Fruit fly (Drosophila melanogaster): Measurements from ENCODE around the gene mtSSB.

The mtSSB gene

DNA sequence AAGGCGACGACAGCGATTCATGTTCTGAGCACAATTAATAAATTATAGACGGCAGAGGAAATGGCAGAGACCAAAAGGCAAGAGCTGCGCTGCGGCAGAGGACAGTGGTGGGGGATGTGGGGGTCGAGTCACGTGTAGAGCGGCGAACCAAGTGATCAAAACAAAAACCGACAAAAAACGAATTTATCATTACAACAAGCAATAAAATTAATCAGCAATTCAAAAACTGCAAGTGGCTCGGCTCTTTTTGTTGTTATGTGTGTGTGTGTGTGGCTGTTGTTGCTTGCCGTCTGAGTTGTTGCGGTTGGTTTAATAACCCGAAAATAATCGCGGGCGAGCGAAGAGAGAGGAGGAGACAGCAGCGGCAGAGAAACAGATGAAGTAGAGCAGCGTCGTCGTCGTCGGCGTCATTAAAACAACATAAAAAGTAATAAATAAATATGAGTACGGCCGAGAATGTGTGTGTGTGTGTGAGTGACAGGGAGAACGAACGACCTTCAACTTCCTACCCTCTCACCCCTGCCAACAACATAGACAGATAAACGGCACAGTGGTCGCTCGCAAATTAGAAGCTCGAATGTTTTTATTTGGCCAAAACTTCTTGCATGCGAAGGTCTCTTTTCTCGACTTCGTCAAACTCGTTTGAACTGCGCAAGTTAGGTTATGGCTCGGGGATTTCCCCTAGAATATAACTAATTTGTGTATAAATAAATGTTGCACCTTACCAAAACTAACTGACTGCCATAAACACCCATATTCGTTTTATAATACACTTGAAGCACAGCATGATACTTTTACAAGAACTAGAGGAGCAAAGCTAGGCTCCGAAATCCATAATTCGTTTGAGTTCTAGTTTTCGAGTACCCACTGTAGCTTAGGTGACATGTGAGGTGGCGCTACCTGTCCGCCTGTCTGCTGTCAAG is 26.6 kb upstream of the mtSSB start (continued):
- TF ChIP-seq hb (GFP tag; IDR thresholded peaks at IDR 0.05; ENCODE audit: partially characterized antibody): no peak
- TF ChIP-seq zen2 (GFP tag; IDR thresholded peaks at IDR 0.05; ENCODE audit: partially characterized antibody): no peak
- TF ChIP-seq knrl (GFP tag; IDR thresholded peaks at IDR 0.05; ENCODE audit: partially characterized antibody): no peak
- peak; percentile 53 for TF ChIP-seq CG12104 (GFP tag; optimal IDR thresholded peaks at IDR 0.05)
- peak; percentile 76 for TF ChIP-seq Ssrp (tag; optimal IDR thresholded peaks at IDR 0.05)
- peak; percentile 63 for TF ChIP-seq ewg (GFP tag; optimal IDR thresholded peaks at IDR 0.05)
- no peak for TF ChIP-seq E2f2 (GFP tag; IDR thresholded peaks at IDR 0.05)
- TF ChIP-seq HLH3B (GFP tag; IDR thresholded peaks at IDR 0.05): no peak
- no peak for TF ChIP-seq slou (GFP tag; optimal IDR thresholded peaks at IDR 0.05)
- TF ChIP-seq da (GFP tag; optimal IDR thresholded peaks at IDR 0.05): no peak
- TF ChIP-seq CG6765 (GFP tag; optimal IDR thresholded peaks at IDR 0.05): no peak

DNA sequence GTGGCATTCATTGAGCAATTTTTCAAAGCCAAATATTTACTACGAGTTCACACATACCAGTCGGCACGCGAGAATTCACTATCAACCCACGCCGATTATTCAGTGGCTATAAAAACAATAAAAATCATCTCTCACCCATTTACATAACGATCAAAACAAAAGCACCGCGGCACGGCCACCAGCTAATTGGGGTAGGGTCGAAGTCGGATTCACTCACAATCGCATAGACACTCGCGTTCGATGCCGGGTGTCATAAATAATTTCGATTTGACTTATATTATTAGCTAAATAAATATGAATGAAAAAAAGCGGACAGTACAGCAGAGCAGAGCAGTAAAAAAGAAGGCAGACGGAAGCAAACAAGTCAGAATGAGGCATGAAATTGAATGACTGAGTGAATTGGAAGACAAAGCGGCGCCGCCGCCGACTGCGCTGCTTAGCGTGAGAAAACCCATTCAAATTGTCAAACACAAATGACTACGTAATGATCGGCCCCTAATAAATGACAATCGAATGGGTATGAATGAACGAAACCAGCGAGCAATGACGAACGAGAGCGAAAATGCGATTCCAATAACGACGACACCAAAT is 25.1 kb upstream of the mtSSB start:
- TF ChIP-seq CG18599 (GFP tag; optimal IDR thresholded peaks at IDR 0.05): peak; percentile 1
- no peak for TF ChIP-seq Hey (tag; optimal IDR thresholded peaks at IDR 0.05)
- peak; percentile 95 for TF ChIP-seq abd-A (tag; optimal IDR thresholded peaks at IDR 0.05)
- no peak for TF ChIP-seq tap (tag; optimal IDR thresholded peaks at IDR 0.05)
- peak; percentile 0 for TF ChIP-seq CG3281 (GFP tag; optimal IDR thresholded peaks at IDR 0.05)
- peak; percentile 11 for TF ChIP-seq Fer3 (tag; optimal IDR thresholded peaks at IDR 0.05)
- peak; percentile 1 for TF ChIP-seq CG7839 (tag; optimal IDR thresholded peaks at IDR 0.05)
- TF ChIP-seq nerfin-1 (tag; optimal IDR thresholded peaks at IDR 0.05): no peak
- peak; percentile 15 for TF ChIP-seq CG10209 (GFP tag; optimal IDR thresholded peaks at IDR 0.05)
- peak; percentile 3 for TF ChIP-seq zfh2 (GFP tag; optimal IDR thresholded peaks at IDR 0.05)
- peak; percentile 56 for TF ChIP-seq kay (GFP tag; optimal IDR thresholded peaks at IDR 0.05)
- peak; percentile 16 for TF ChIP-seq CG15269 (tag; optimal IDR thresholded peaks at IDR 0.05)
- peak; percentile 32 for TF ChIP-seq Deaf1 (tag; optimal IDR thresholded peaks at IDR 0.05)
- TF ChIP-seq CG7987 (GFP tag; optimal IDR thresholded peaks at IDR 0.05): peak; percentile 57
- TF ChIP-seq crol (GFP tag; IDR thresholded peaks at IDR 0.05): no peak
- peak; percentile 79 for TF ChIP-seq CG34376 (GFP tag; optimal IDR thresholded peaks at IDR 0.05)
- peak; percentile 22 for TF ChIP-seq caup (GFP tag; optimal IDR thresholded peaks at IDR 0.05; ENCODE audit: severe bottlenecking)
- no peak for TF ChIP-seq knrl (GFP tag; IDR thresholded peaks at IDR 0.05; ENCODE audit: partially characterized antibody)
- TF ChIP-seq Vsx1 (GFP tag; optimal IDR thresholded peaks at IDR 0.05): peak; percentile 73
- no peak for TF ChIP-seq YL-1 (GFP tag; optimal IDR thresholded peaks at IDR 0.05)
- TF ChIP-seq CG13296 (GFP tag; optimal IDR thresholded peaks at IDR 0.05): peak; percentile 37
- peak; percentile 49 for TF ChIP-seq sens (GFP tag)
- TF ChIP-seq CG2120 (GFP tag; optimal IDR thresholded peaks at IDR 0.05): peak; percentile 4
- TF ChIP-seq lab (GFP tag; optimal IDR thresholded peaks at IDR 0.05): peak; percentile 44
- peak; percentile 4 for TF ChIP-seq org-1 (GFP tag; optimal IDR thresholded peaks at IDR 0.05)
- no peak for TF ChIP-seq CG5245 (GFP tag; optimal IDR thresholded peaks at IDR 0.05)
- peak; percentile 57 for TF ChIP-seq mirr (GFP tag; optimal IDR thresholded peaks at IDR 0.05)
- peak; percentile 31 for TF ChIP-seq nau (GFP tag; optimal IDR thresholded peaks at IDR 0.05)
- peak; percentile 3 for TF ChIP-seq gsb-n (tag; optimal IDR thresholded peaks at IDR 0.05)
- TF ChIP-seq CG1602 (GFP tag; optimal IDR thresholded peaks at IDR 0.05): no peak
- TF ChIP-seq ftz-f1 (GFP tag; optimal IDR thresholded peaks at IDR 0.05): peak; percentile 67
- TF ChIP-seq ERR (GFP tag; optimal IDR thresholded peaks at IDR 0.05): peak; percentile 7
- TF ChIP-seq CG12769 (tag; optimal IDR thresholded peaks at IDR 0.05): peak; percentile 31
- no peak for TF ChIP-seq scrt (GFP tag; optimal IDR thresholded peaks at IDR 0.05)
- TF ChIP-seq CG10462 (GFP tag; optimal IDR thresholded peaks at IDR 0.05): no peak
- TF ChIP-seq zen2 (GFP tag; IDR thresholded peaks at IDR 0.05; ENCODE audit: partially characterized antibody): no peak

All from whole organism, embryonic.